Worm (Caenorhabditis elegans) whole organism, young adult: Measurements from ENCODE around the gene copb-2.

Source experiments
- F22D6.2 ChIP-seq: sonication (generic microtip); optimal IDR thresholded peaks from 2 replicates; lab custom pipeline; 2016; ENCODE audit warnings: mild to moderate bottlenecking, missing genetic modification characterization, missing compliant biosample characterization
- F37B4.10 ChIP-seq: fragments of 200-800 bp; sonication (Bioruptor generic); IDR thresholded peaks from 2 replicates; pipeline ENCODE4 v1.3.6; 2022; ENCODE audit warnings: missing genetic modification characterization, missing compliant biosample characterization
- F57A8.1 ChIP-seq: fragments of 200-800 bp; sonication (Bioruptor generic); optimal IDR thresholded peaks from 2 replicates; lab custom pipeline; 2018; ENCODE audit warnings: mild to moderate bottlenecking, missing genetic modification characterization, moderate library complexity, missing compliant biosample characterization
- K11D2.4 ChIP-seq: fragments of 200-800 bp; sonication (Bioruptor generic); IDR thresholded peaks from 2 replicates; pipeline ENCODE4 v1.3.6; 2022; ENCODE audit warnings: missing genetic modification reagents, missing genetic modification characterization, missing compliant biosample characterization
- T26A5.8 ChIP-seq: sonication (generic microtip); optimal IDR thresholded peaks from 2 replicates; lab custom pipeline; 2016; ENCODE audit warnings: missing genetic modification characterization, missing compliant biosample characterization
- Y95B8A.8 ChIP-seq: fragments of 200-800 bp; sonication (Bioruptor generic); IDR thresholded peaks from 2 replicates; pipeline ENCODE4 v1.3.6; 2022; ENCODE audit warnings: missing genetic modification reagents, missing genetic modification characterization, missing compliant biosample characterization
- ZK185.1 ChIP-seq: sonication (generic microtip); optimal IDR thresholded peaks from 2 replicates; lab custom pipeline; 2016; ENCODE audit warnings: mild to moderate bottlenecking, missing genetic modification characterization, missing compliant biosample characterization; ENCODE audit not compliant: poor library complexity, severe bottlenecking
- aptf-2 ChIP-seq: fragments of 200-800 bp; sonication (Bioruptor generic); conservative IDR thresholded peaks from 2 replicates; pipeline ENCODE4 v1.3.6; 2022; ENCODE audit warnings: missing genetic modification reagents, missing genetic modification characterization, missing compliant biosample characterization
- attf-3 ChIP-seq: fragments of 200-800 bp; sonication (Bioruptor generic); conservative IDR thresholded peaks from 2 replicates; pipeline ENCODE4 v1.3.6; 2022; ENCODE audit warnings: missing genetic modification reagents, missing genetic modification characterization, missing compliant biosample characterization
- attf-6 ChIP-seq: fragments of 200-800 bp; sonication (Bioruptor generic); IDR thresholded peaks from 2 replicates; pipeline ENCODE4 v1.3.6; 2022; ENCODE audit warnings: missing genetic modification reagents, missing genetic modification characterization, missing compliant biosample characterization
- bed-2 ChIP-seq: fragments of 200-800 bp; sonication (Bioruptor generic); IDR thresholded peaks from 2 replicates; pipeline ENCODE4 v1.3.6; 2022; ENCODE audit warnings: missing genetic modification reagents, missing genetic modification characterization, missing compliant biosample characterization
- cebp-1 ChIP-seq, 2 experiments: fragments of 200-800 bp in 1 of 2; sonication (Bioruptor generic) in 1 of 2; sonication (generic microtip) in 1 of 2; IDR thresholded peaks in 1 of 2; optimal IDR thresholded peaks in 1 of 2; 2 replicates each; pipeline versions ENCODE4 v1.3.6 to Lab custom; 2017 to 2022; ENCODE audit warnings: missing compliant biosample characterization in 2 of 2, missing genetic modification characterization in 2 of 2, mild to moderate bottlenecking in 1 of 2, missing genetic modification reagents in 1 of 2, moderate library complexity in 1 of 2
- ceh-100 ChIP-seq: fragments of 200-800 bp; sonication (Bioruptor generic); IDR thresholded peaks from 2 replicates; pipeline ENCODE4 v1.3.6; 2022; ENCODE audit warnings: missing genetic modification reagents, missing genetic modification characterization, missing compliant biosample characterization
- ceh-58 ChIP-seq: fragments of 200-800 bp; sonication (Bioruptor generic); IDR thresholded peaks from 2 replicates; pipeline ENCODE4 v1.3.6; 2022; ENCODE audit warnings: missing genetic modification characterization, missing compliant biosample characterization
- die-1 ChIP-seq: sonication (generic microtip); optimal IDR thresholded peaks from 2 replicates; lab custom pipeline; 2016; ENCODE audit warnings: missing genotype, mild to moderate bottlenecking, missing genetic modification characterization, missing compliant biosample characterization
- dox-1 ChIP-seq: fragments of 200-800 bp; sonication (Bioruptor generic); IDR thresholded peaks from 2 replicates; pipeline ENCODE4 v1.3.6; 2022; ENCODE audit warnings: missing genetic modification reagents, missing genetic modification characterization, missing compliant biosample characterization
- egl-18 ChIP-seq: fragments of 200-800 bp; sonication (Bioruptor generic); IDR thresholded peaks from 2 replicates; pipeline ENCODE4 v1.3.6; 2022; ENCODE audit warnings: missing genetic modification reagents, missing genetic modification characterization, missing compliant biosample characterization
- egrh-3 ChIP-seq: fragments of 200-800 bp; sonication (Bioruptor generic); IDR thresholded peaks from 2 replicates; pipeline ENCODE4 v1.3.6; 2022; ENCODE audit warnings: missing genetic modification reagents, missing genetic modification characterization, missing compliant biosample characterization
- let-526 ChIP-seq: fragments of 200-800 bp; sonication (Bioruptor generic); IDR thresholded peaks from 2 replicates; pipeline ENCODE4 v1.3.6; 2022; ENCODE audit warnings: missing genetic modification reagents, missing genetic modification characterization, missing compliant biosample characterization
- let-607 ChIP-seq, 2 experiments: fragments of 200-800 bp in 1 of 2; sonication (Bioruptor generic) in 1 of 2; sonication (generic microtip) in 1 of 2; optimal IDR thresholded peaks; 2 replicates each; lab custom pipeline; 2016 to 2018; ENCODE audit warnings: mild to moderate bottlenecking in 2 of 2, missing compliant biosample characterization in 2 of 2, missing genetic modification characterization in 2 of 2, moderate library complexity in 2 of 2, missing genotype in 1 of 2
- lin-26 ChIP-seq: fragments of 200-800 bp; sonication (Bioruptor generic); IDR thresholded peaks from 2 replicates; pipeline ENCODE4 v1.3.6; 2022; ENCODE audit warnings: missing genetic modification reagents, missing genetic modification characterization, missing compliant biosample characterization
- lin-35 ChIP-seq, 3 experiments: fragments of 150-350 bp in 2 of 3; sonication (generic microtip) in 1 of 3; optimal IDR thresholded peaks; 2 replicates each; lab custom pipeline; 2014 to 2018; ENCODE audit warnings: missing biosample characterization in 3 of 3, missing genetic modification characterization in 3 of 3, missing genetic modification reagents in 3 of 3
- lir-1 ChIP-seq: fragments of 200-800 bp; sonication (Bioruptor generic); conservative IDR thresholded peaks from 2 replicates; pipeline ENCODE4 v1.3.6; 2022; ENCODE audit warnings: missing genetic modification reagents, missing genetic modification characterization, missing compliant biosample characterization
- lsl-1 ChIP-seq: fragments of 200-800 bp; sonication (Bioruptor generic); optimal IDR thresholded peaks from 2 replicates; lab custom pipeline; 2018; ENCODE audit warnings: mild to moderate bottlenecking, missing genetic modification characterization, moderate library complexity, missing compliant biosample characterization
- madf-3 ChIP-seq: fragments of 200-800 bp; sonication (Bioruptor generic); IDR thresholded peaks from 2 replicates; pipeline ENCODE4 v1.3.6; 2022; ENCODE audit warnings: missing genetic modification reagents, missing genetic modification characterization, missing compliant biosample characterization
- mcd-1 ChIP-seq: fragments of 200-800 bp; sonication (Bioruptor generic); IDR thresholded peaks from 2 replicates; pipeline ENCODE4 v1.3.6; 2022; ENCODE audit warnings: missing genetic modification reagents, missing genetic modification characterization, missing compliant biosample characterization
- nhr-120 ChIP-seq: fragments of 200-800 bp; sonication (Bioruptor generic); IDR thresholded peaks from 2 replicates; pipeline ENCODE4 v1.3.6; 2022; ENCODE audit warnings: missing genetic modification characterization, missing compliant biosample characterization
- nhr-179 ChIP-seq: sonication (generic microtip); optimal IDR thresholded peaks from 2 replicates; lab custom pipeline; 2016; ENCODE audit warnings: mild to moderate bottlenecking, missing genetic modification characterization, missing compliant biosample characterization
- nhr-80 ChIP-seq: sonication (generic microtip); optimal IDR thresholded peaks from 2 replicates; lab custom pipeline; 2016; ENCODE audit warnings: missing genetic modification characterization, missing compliant biosample characterization
- nhr-90 ChIP-seq: sonication (generic microtip); optimal IDR thresholded peaks from 2 replicates; lab custom pipeline; 2016; ENCODE audit warnings: missing genotype, mild to moderate bottlenecking, missing genetic modification characterization, missing compliant biosample characterization
- rcor-1 ChIP-seq: fragments of 200-800 bp; sonication (Bioruptor generic); IDR thresholded peaks from 2 replicates; pipeline ENCODE4 v1.3.6; 2022; ENCODE audit warnings: missing genetic modification reagents, missing genetic modification characterization, missing compliant biosample characterization
- repo-1 ChIP-seq: sonication (generic microtip); optimal IDR thresholded peaks from 2 replicates; lab custom pipeline; 2017; ENCODE audit warnings: mild to moderate bottlenecking, missing genetic modification characterization, missing compliant biosample characterization
- rpc-1 ChIP-seq, 2 experiments: fragments of 150-350 bp in 1 of 2; sonication (generic microtip) in 1 of 2; optimal IDR thresholded peaks; 2 replicates each; lab custom pipeline; 2014 to 2018; ENCODE audit warnings: missing biosample characterization in 1 of 2, missing genetic modification characterization in 1 of 2, missing genetic modification reagents in 1 of 2, missing genotype in 1 of 2
- snpc-1.3 ChIP-seq: sonication (generic microtip); optimal IDR thresholded peaks from 2 replicates; lab custom pipeline; 2017; ENCODE audit warnings: missing genetic modification characterization, mild to moderate bottlenecking, missing compliant biosample characterization, antibody characterized with exemption, moderate library complexity, missing genotype, missing genetic modification reagents; ENCODE audit not compliant: insufficient read depth
- snpc-3.4 ChIP-seq: sonication (generic microtip); optimal IDR thresholded peaks from 2 replicates; lab custom pipeline; 2017; ENCODE audit warnings: missing genetic modification characterization, mild to moderate bottlenecking, missing compliant biosample characterization, antibody characterized with exemption, moderate library complexity, missing genotype, missing genetic modification reagents
- snpc-4 ChIP-seq, 5 experiments: fragments of 150-350 bp in 1 of 5; sonication (generic microtip) in 4 of 5; optimal IDR thresholded peaks; 2 replicates each; lab custom pipeline; 2014 to 2018; ENCODE audit warnings: missing genetic modification characterization in 5 of 5, missing biosample characterization in 3 of 5, antibody characterized with exemption in 2 of 5, mild to moderate bottlenecking in 2 of 5, missing compliant biosample characterization in 2 of 5, missing genotype in 2 of 5, moderate library complexity in 2 of 5, missing genetic modification reagents in 1 of 5
- tbp1 ChIP-seq: fragments of 200-800 bp; sonication (Bioruptor generic); optimal IDR thresholded peaks from 2 replicates; lab custom pipeline; 2018; ENCODE audit warnings: mild to moderate bottlenecking, missing genetic modification characterization, missing compliant biosample characterization
- tlf-1 ChIP-seq: fragments of 200-800 bp; sonication (Bioruptor generic); optimal IDR thresholded peaks from 2 replicates; lab custom pipeline; 2018; ENCODE audit warnings: mild to moderate bottlenecking, missing genetic modification characterization, missing compliant biosample characterization
- unc-130 ChIP-seq: sonication (generic microtip); optimal IDR thresholded peaks from 2 replicates; lab custom pipeline; 2016; ENCODE audit warnings: missing genetic modification reagents, missing genetic modification characterization, missing compliant biosample characterization
- unc-62 ChIP-seq: fragments of 150-350 bp; optimal IDR thresholded peaks from 2 replicates; lab custom pipeline; 2014; ENCODE audit warnings: missing biosample characterization, missing genetic modification reagents, missing genetic modification characterization
- xnd-1 ChIP-seq: sonication (generic microtip); optimal IDR thresholded peaks from 2 replicates; lab custom pipeline; 2016; ENCODE audit warnings: missing genotype, missing genetic modification reagents, missing genetic modification characterization, missing compliant biosample characterization

Gene copb-2

DNA sequence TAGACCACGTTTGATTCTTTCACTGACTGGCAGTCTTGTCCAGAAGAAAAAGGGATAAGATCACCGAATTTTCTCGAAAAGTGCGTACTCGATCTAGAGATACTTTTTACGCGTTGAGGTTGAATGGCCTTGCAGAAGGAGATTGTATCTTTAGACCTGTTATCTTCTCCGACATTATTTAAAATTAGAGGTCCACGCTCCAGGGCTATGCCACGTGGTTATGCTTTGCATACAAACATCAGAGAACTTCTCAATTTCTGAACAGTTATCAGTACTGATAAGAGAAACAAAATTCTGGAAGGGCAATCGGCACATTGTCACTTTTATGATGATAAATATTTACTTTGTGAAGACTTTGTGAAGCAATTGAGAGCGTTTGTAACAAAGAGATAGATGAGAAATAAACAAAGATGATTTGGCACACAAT, 17.4 kb upstream of the copb-2 start (continued):
- TF ChIP-seq lin-26 (GFP tag; lab: Robert Waterston, UW) (0 out of 2 replicates have a peak, but pooled peaks have one; percentile 20), mcd-1 (GFP tag; lab: Robert Waterston, UW) (0 out of 2 replicates have a peak, but pooled peaks have one; percentile 17), tbp1 (GFP tag; lab: Kevin White, UChicago) (peak; percentile 49), let-607 (tag; optimal IDR thresholded peaks at IDR 0.05; lab: Kevin White, UChicago) (peak; percentile 64 to 86), T26A5.8 (no peak), die-1 (tag; lab: Kevin White, UChicago) (peak; percentile 34), attf-6 (GFP tag; lab: Robert Waterston, UW) (no peak), rpc-1 (optimal IDR thresholded peaks at IDR 0.05; lab: Kevin White, UChicago) (no peak), rpc-1 (tag; optimal IDR thresholded peaks at IDR 0.05; lab: Kevin White, UChicago) (no peak), tlf-1 (GFP tag; lab: Kevin White, UChicago) (peak; percentile 53), snpc-4 (GFP tag; optimal IDR thresholded peaks at IDR 0.05; lab: Kevin White, UChicago) (no peak), snpc-4 (tag; optimal IDR thresholded peaks at IDR 0.05; lab: Kevin White, UChicago) (peak; percentile 18 to 83 (median 55)), nhr-80 (tag; lab: Kevin White, UChicago) (peak; percentile 86), attf-3 (GFP tag; lab: Robert Waterston, UW) (no peak), egl-18 (no peak), nhr-120 (no peak), madf-3 (GFP tag; lab: Robert Waterston, UW) (0 out of 2 replicates have a peak, but pooled peaks have one; percentile 21), repo-1 (tag; lab: Kevin White, UChicago) (peak; percentile 41), cebp-1 (GFP tag; IDR thresholded peaks at IDR 0.05; lab: Robert Waterston, UW) (no peak), cebp-1 (tag; optimal IDR thresholded peaks at IDR 0.05; lab: Kevin White, UChicago) (peak; percentile 57), nhr-90 (peak; percentile 42), snpc-3.4 (tag; lab: Kevin White, UChicago) (peak; percentile 30), F22D6.2 (peak; percentile 48), unc-62 (GFP tag; lab: Kevin White, UChicago) (peak; percentile 11), ZK185.1 (tag; lab: Kevin White, UChicago) (no peak), Y95B8A.8 (no peak), lsl-1 (no peak), dox-1 (GFP tag; lab: Robert Waterston, UW) (peak; percentile 44; the same call in 1 of the 2 replicates)
- TF ChIP-seq, all 124 proteins: peak for 33

DNA sequence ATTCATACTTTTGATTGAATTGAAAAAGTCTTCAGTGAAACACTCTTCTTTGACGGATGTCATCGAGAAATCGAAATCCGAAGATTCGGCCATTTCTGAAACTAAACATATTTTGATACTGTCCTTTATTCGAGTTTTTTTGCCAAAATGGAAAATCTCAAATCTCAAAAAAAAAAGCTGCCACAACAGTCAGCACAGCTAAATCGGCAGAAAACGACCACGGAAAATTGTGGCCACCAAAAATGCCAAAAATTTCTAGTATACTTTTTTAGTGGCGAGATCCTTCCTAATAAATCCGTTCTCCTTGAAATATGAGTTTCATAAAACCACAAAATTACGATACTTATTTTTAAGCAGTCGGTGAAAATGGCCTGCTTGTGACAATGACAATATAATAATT, 15.6 kb upstream of the copb-2 start, which contains the start of gene F38E11.9:
Gene F38E11.9, minus strand, starts transcription at position 101 of the 400 bp plus-strand sequence.
- TF ChIP-seq attf-6 (GFP tag; lab: Robert Waterston, UW) (no peak), snpc-1.3 (tag; lab: Kevin White, UChicago) (no peak), madf-3 (GFP tag; lab: Robert Waterston, UW) (no peak), F37B4.10 (no peak), F57A8.1 (GFP tag; lab: Kevin White, UChicago) (no peak), xnd-1 (tag; lab: Kevin White, UChicago) (no peak), let-526 (GFP tag; lab: Robert Waterston, UW) (no peak)

DNA sequence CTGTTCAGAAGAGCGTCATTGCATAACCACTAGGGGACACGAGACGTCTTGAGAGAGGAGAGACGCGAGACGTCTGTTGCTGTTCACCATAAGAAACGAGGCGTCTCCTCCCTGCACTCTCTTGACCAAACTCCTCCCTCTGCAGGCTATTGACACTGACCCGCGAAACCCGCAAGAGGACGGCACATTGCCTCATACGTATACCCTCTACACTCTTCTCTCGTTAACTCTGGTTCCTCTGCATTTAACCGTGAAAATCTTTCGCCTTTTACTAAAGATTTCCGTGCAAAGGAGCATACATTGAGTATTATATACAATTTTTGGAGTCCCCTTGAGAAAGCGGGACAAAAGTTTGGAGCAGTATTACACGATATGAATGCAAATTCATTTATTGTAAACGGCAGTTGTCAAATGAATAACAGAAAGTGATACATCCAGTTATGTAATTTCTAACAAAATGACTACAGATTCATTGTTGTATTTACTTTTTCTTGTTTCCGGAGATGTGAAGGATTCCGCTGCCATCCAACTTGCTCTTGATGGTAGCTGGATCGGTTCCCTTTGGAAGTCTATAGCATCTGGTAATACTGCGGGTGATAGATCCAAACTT, 15.0 kb upstream of the copb-2 start:
- TF ChIP-seq bed-2 (GFP tag; lab: Robert Waterston, UW) (0 out of 2 replicates have a peak, but pooled peaks have one; percentile 11), unc-130 (GFP tag; lab: Kevin White, UChicago) (peak; percentile 48), ZK185.1 (tag; lab: Kevin White, UChicago) (peak; percentile 81), aptf-2 (peak; percentile 33; the same call in 1 of the 2 replicates), F37B4.10 (no peak), nhr-179 (tag; lab: Kevin White, UChicago) (no peak), ceh-58 (GFP tag; lab: Robert Waterston, UW) (0 out of 2 replicates have a peak, but pooled peaks have one; percentile 14), K11D2.4 (GFP tag; lab: Robert Waterston, UW) (peak; percentile 75), rcor-1 (GFP tag; lab: Robert Waterston, UW) (peak; percentile 85), lin-26 (GFP tag; lab: Robert Waterston, UW) (peak; percentile 57; the same call in 1 of the 2 replicates), lin-35 (GFP tag; optimal IDR thresholded peaks at IDR 0.05; lab: Kevin White, UChicago) (peak in 1 of 3 experiments; percentile 81), madf-3 (GFP tag; lab: Robert Waterston, UW) (0 out of 2 replicates have a peak, but pooled peaks have one; percentile 11), lir-1 (GFP tag; lab: Robert Waterston, UW) (peak; percentile 76), egrh-3 (GFP tag; lab: Robert Waterston, UW) (peak; percentile 78), ceh-100 (peak; percentile 84), tbp1 (GFP tag; lab: Kevin White, UChicago) (peak; percentile 81), egl-18 (0 out of 2 replicates have a peak, but pooled peaks have one; percentile 16)
